Worm (Caenorhabditis elegans) whole organism, L4/young adult: Measurements from ENCODE around the gene wdr-62.

Experiments
- W03F9.2 ChIP-seq: fragments of 150-350 bp; optimal IDR thresholded peaks from 2 replicates; lab custom pipeline; 2014; ENCODE audit warnings: missing biosample characterization, missing genetic modification characterization
- dao-5 ChIP-seq: sonication (generic microtip); optimal IDR thresholded peaks from 2 replicates; lab custom pipeline; 2016; ENCODE audit warnings: missing genotype, missing genetic modification characterization, moderate library complexity, missing compliant biosample characterization
- him-1 ChIP-seq: sonication (generic microtip); optimal IDR thresholded peaks from 2 replicates; lab custom pipeline; 2016; ENCODE audit warnings: missing genotype, missing genetic modification reagents, missing genetic modification characterization, missing compliant biosample characterization

ce11 chrV:9453333-9453732, 9.5 kb downstream of the wdr-62 start:
- TF ChIP-seq him-1 (no peak), W03F9.2 (no peak), dao-5 (tag; lab: Kevin White, UChicago) (no peak)
